Worm (Caenorhabditis elegans) whole organism, L2 larva: ENCODE measurements around the gene Y39B6A.13.

Experiments used
- ama-1 ChIP-seq: fragments of 150-350 bp; optimal IDR thresholded peaks from 2 replicates; lab custom pipeline; 2018; ENCODE audit warnings: inconsistent platforms
- skn-1 ChIP-seq: sonication (generic microtip); optimal IDR thresholded peaks from 2 replicates; lab custom pipeline; 2017; ENCODE audit warnings: missing biosample characterization, missing genetic modification characterization

DNA sequence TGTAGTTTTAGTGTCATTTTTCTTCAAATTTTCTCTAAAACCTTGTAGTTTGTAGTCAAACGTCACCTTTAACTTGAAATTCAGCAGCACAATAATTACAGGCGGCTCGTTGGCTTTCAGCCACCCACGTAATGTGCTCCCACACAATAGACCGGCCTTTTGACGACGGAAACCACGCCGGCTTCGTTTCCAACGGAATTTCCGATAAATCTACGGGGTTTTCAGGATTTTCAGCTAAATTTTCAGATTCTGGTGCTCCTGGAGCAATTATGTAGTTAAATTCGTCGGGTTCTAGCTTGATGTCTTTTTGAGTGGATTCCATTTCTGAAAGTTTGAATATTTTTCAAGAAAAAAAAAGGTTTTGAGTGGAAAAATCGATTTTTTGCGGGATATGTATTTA lies 5.4 kb upstream of the Y39B6A.13 start, which contains the start of gene bed-1:
- TF ChIP-seq ama-1: no peak
- no peak for TF ChIP-seq skn-1 (tag; lab: Kevin White, UChicago)
